Fruit fly (Drosophila melanogaster) whole organism, pupa: Measurements from ENCODE around the gene SCCRO.

ENCODE experiments used
- CG10348 ChIP-seq: fragments of 200-800 bp; sonication (Bioruptor generic); IDR thresholded peaks from 2 replicates; pipeline ENCODE4 v1.3.6; 2022; ENCODE audit warnings: missing biosample characterization, missing genetic modification characterization
- CG12605 ChIP-seq: fragments of 200-800 bp; sonication (Bioruptor generic); IDR thresholded peaks from 2 replicates; pipeline ENCODE4 v1.3.6; 2022; ENCODE audit warnings: missing biosample characterization, missing genetic modification characterization
- CG13204 ChIP-seq: fragments of 200-800 bp; sonication (Bioruptor generic); optimal IDR thresholded peaks from 2 replicates; lab custom pipeline; 2018; ENCODE audit warnings: missing biosample characterization, mild to moderate bottlenecking, missing genetic modification characterization, moderate library complexity
- CG14655 ChIP-seq: fragments of 200-800 bp; sonication (Bioruptor generic); optimal IDR thresholded peaks from 3 replicates; lab custom pipeline; 2017; ENCODE audit warnings: mild to moderate bottlenecking, missing biosample characterization, missing genetic modification reagents, missing genetic modification characterization
- CG15710 ChIP-seq: fragments of 200-800 bp; sonication (Bioruptor generic); optimal IDR thresholded peaks from 2 replicates; lab custom pipeline; 2018; ENCODE audit warnings: missing biosample characterization, mild to moderate bottlenecking, missing genetic modification characterization, moderate library complexity
- CG17806 ChIP-seq: fragments of 200-800 bp; sonication (Bioruptor generic); optimal IDR thresholded peaks from 2 replicates; lab custom pipeline; 2018; ENCODE audit warnings: missing biosample characterization, mild to moderate bottlenecking, missing genetic modification characterization, moderate library complexity
- CG32121 ChIP-seq: fragments of 200-800 bp; sonication (Bioruptor generic); IDR thresholded peaks from 2 replicates; pipeline ENCODE4 v1.3.6; 2022; ENCODE audit warnings: missing biosample characterization, missing genetic modification characterization
- CG34367 ChIP-seq: fragments of 200-800 bp; sonication (Bioruptor generic); optimal IDR thresholded peaks from 2 replicates; lab custom pipeline; 2018; ENCODE audit warnings: missing biosample characterization, mild to moderate bottlenecking, missing genetic modification characterization
- CG4496 ChIP-seq: fragments of 200-800 bp; sonication (Bioruptor generic); IDR thresholded peaks from 3 replicates; pipeline ENCODE4 v1.3.6; 2022; ENCODE audit warnings: missing biosample characterization, missing genetic modification characterization
- CG8159 ChIP-seq: fragments of 200-800 bp; sonication (Bioruptor generic); optimal IDR thresholded peaks from 3 replicates; lab custom pipeline; 2018; ENCODE audit warnings: missing biosample characterization, mild to moderate bottlenecking, missing genetic modification characterization, moderate library complexity
- CG8301 ChIP-seq: fragments of 200-800 bp; sonication (Bioruptor generic); optimal IDR thresholded peaks from 2 replicates; lab custom pipeline; 2018; ENCODE audit warnings: missing biosample characterization, mild to moderate bottlenecking, missing genetic modification characterization
- CG9948 ChIP-seq: fragments of 200-800 bp; sonication (Bioruptor generic); optimal IDR thresholded peaks from 2 replicates; lab custom pipeline; 2018; ENCODE audit warnings: missing biosample characterization, mild to moderate bottlenecking, missing genetic modification characterization, moderate library complexity
- D1 ChIP-seq: fragments of 200-800 bp; sonication (Bioruptor generic); optimal IDR thresholded peaks from 2 replicates; lab custom pipeline; 2018; ENCODE audit warnings: missing biosample characterization, mild to moderate bottlenecking, missing genetic modification characterization, moderate library complexity
- EcR ChIP-seq: fragments of 200-800 bp; sonication (Bioruptor generic); optimal IDR thresholded peaks from 3 replicates; lab custom pipeline; 2019; ENCODE audit warnings: missing biosample characterization, missing genetic modification characterization, mild to moderate bottlenecking, moderate library complexity, missing genetic modification reagents
- Ets98B ChIP-seq: fragments of 200-800 bp; sonication (Bioruptor generic); IDR thresholded peaks from 2 replicates; pipeline ENCODE4 v1.3.6; 2022; ENCODE audit warnings: missing biosample characterization, missing genetic modification characterization
- Pif1A ChIP-seq: fragments of 200-800 bp; sonication (Bioruptor generic); optimal IDR thresholded peaks from 3 replicates; lab custom pipeline; 2016; ENCODE audit warnings: missing biosample characterization, missing genetic modification characterization
- Pif1B ChIP-seq: fragments of 200-800 bp; sonication (Bioruptor generic); optimal IDR thresholded peaks from 3 replicates; lab custom pipeline; 2016; ENCODE audit warnings: missing biosample characterization, missing genetic modification characterization
- Snoo ChIP-seq: fragments of 200-800 bp; sonication (Bioruptor generic); optimal IDR thresholded peaks from 3 replicates; lab custom pipeline; 2017; ENCODE audit warnings: missing biosample characterization, mild to moderate bottlenecking, missing genetic modification characterization, inconsistent platforms
- fd96Ca ChIP-seq: fragments of 200-800 bp; sonication (Bioruptor generic); IDR thresholded peaks from 3 replicates; pipeline ENCODE4 v1.3.6; 2022; ENCODE audit warnings: missing biosample characterization, missing genetic modification characterization
- gl ChIP-seq: fragments of 200-800 bp; sonication (Bioruptor generic); optimal IDR thresholded peaks from 2 replicates; lab custom pipeline; 2018; ENCODE audit warnings: missing biosample characterization, mild to moderate bottlenecking, missing genetic modification characterization
- rn ChIP-seq: fragments of 200-800 bp; sonication (Bioruptor generic); IDR thresholded peaks from 2 replicates; pipeline ENCODE4 v1.3.6; 2022; ENCODE audit warnings: missing biosample characterization, missing genetic modification characterization

SCCRO gene

dm6 chr3L:15517508-15517907 is 45.7 kb upstream of the SCCRO start:
- TF ChIP-seq gl (tag; lab: Kevin White, UChicago) (no peak), CG12605 (no peak), CG34367 (no peak), CG4496 (GFP tag; lab: Robert Waterston, UW) (no peak), D1 (tag; lab: Kevin White, UChicago) (no peak), CG8301 (tag; lab: Kevin White, UChicago) (no peak), CG9948 (tag; lab: Kevin White, UChicago) (no peak), CG14655 (no peak), rn (no peak), Pif1A (no peak), EcR (GFP tag; lab: Kevin White, UChicago) (no peak), CG13204 (GFP tag; lab: Kevin White, UChicago) (no peak), CG15710 (tag; lab: Kevin White, UChicago) (no peak), fd96Ca (GFP tag; lab: Robert Waterston, UW) (no peak), CG17806 (tag; lab: Kevin White, UChicago) (no peak)

- no peak for TF ChIP-seq Pif1B (GFP tag; lab: Kevin White, UChicago)
Measured at dm6 chr3L:15518344-15518743, 44.9 kb upstream of the SCCRO start.

dm6 chr3L:15519492-15519891 is 43.7 kb upstream of the SCCRO start, which contains the start of gene mex1:
TSS of gene mex1 (minus strand) at chr3L:15519592.
- TF ChIP-seq Snoo (tag; lab: Kevin White, UChicago): no peak
- TF ChIP-seq Pif1B (GFP tag; lab: Kevin White, UChicago): no peak
- no peak for TF ChIP-seq CG8301 (tag; lab: Kevin White, UChicago)
- no peak for TF ChIP-seq Ets98B (GFP tag; lab: Robert Waterston, UW)
- no peak for TF ChIP-seq CG9948 (tag; lab: Kevin White, UChicago)
- TF ChIP-seq fd96Ca (GFP tag; lab: Robert Waterston, UW): no peak
- TF ChIP-seq D1 (tag; lab: Kevin White, UChicago): no peak
- TF ChIP-seq CG14655: no peak
- no peak for TF ChIP-seq gl (tag; lab: Kevin White, UChicago)
- TF ChIP-seq CG34367: no peak
- no peak for TF ChIP-seq EcR (GFP tag; lab: Kevin White, UChicago)
- no peak for TF ChIP-seq CG4496 (GFP tag; lab: Robert Waterston, UW)
- no peak for TF ChIP-seq CG17806 (tag; lab: Kevin White, UChicago)
- no peak for TF ChIP-seq CG12605
- no peak for TF ChIP-seq CG8159 (tag; lab: Kevin White, UChicago)
- TF ChIP-seq CG13204 (GFP tag; lab: Kevin White, UChicago): no peak
- TF ChIP-seq rn: no peak
- no peak for TF ChIP-seq CG32121 (GFP tag; lab: Robert Waterston, UW)
- no peak for TF ChIP-seq Pif1A
- TF ChIP-seq CG10348: no peak

- no peak for TF ChIP-seq CG14655
- TF ChIP-seq Ets98B (GFP tag; lab: Robert Waterston, UW): no peak
- TF ChIP-seq CG13204 (GFP tag; lab: Kevin White, UChicago): no peak
- TF ChIP-seq CG34367: no peak
- TF ChIP-seq Snoo (tag; lab: Kevin White, UChicago): no peak
- TF ChIP-seq CG15710 (tag; lab: Kevin White, UChicago): no peak
- no peak for TF ChIP-seq EcR (GFP tag; lab: Kevin White, UChicago)
- no peak for TF ChIP-seq CG8159 (tag; lab: Kevin White, UChicago)
- TF ChIP-seq rn: no peak
- no peak for TF ChIP-seq CG12605
- no peak for TF ChIP-seq CG32121 (GFP tag; lab: Robert Waterston, UW)
- TF ChIP-seq CG10348: no peak
- no peak for TF ChIP-seq CG17806 (tag; lab: Kevin White, UChicago)
- TF ChIP-seq, all 21 proteins: peak for 0
Measured at dm6 chr3L:15519920-15520319, 43.3 kb upstream of the SCCRO start.

- no peak for TF ChIP-seq CG14655
- no peak for TF ChIP-seq fd96Ca (GFP tag; lab: Robert Waterston, UW)
- no peak for TF ChIP-seq CG17806 (tag; lab: Kevin White, UChicago)
- no peak for TF ChIP-seq EcR (GFP tag; lab: Kevin White, UChicago)
- no peak for TF ChIP-seq CG13204 (GFP tag; lab: Kevin White, UChicago)
- TF ChIP-seq CG8159 (tag; lab: Kevin White, UChicago): no peak
- no peak for TF ChIP-seq Snoo (tag; lab: Kevin White, UChicago)
- no peak for TF ChIP-seq CG8301 (tag; lab: Kevin White, UChicago)
- TF ChIP-seq CG32121 (GFP tag; lab: Robert Waterston, UW): no peak
- TF ChIP-seq Ets98B (GFP tag; lab: Robert Waterston, UW): no peak
- TF ChIP-seq CG9948 (tag; lab: Kevin White, UChicago): no peak
- no peak for TF ChIP-seq CG12605
- TF ChIP-seq Pif1B (GFP tag; lab: Kevin White, UChicago): no peak
- TF ChIP-seq CG10348: no peak
- no peak for TF ChIP-seq rn
- no peak for TF ChIP-seq CG4496 (GFP tag; lab: Robert Waterston, UW)
- no peak for TF ChIP-seq CG34367
Measured at dm6 chr3L:15520320-15520719, 42.9 kb upstream of the SCCRO start, which contains the start of gene yellow-k. TSS of gene yellow-k (plus strand) at chr3L:15520620.

dm6 chr3L:15523806-15524346 is 39.4 kb upstream of the SCCRO start, which contains the start of gene CG7945:
TSS of gene CG7945 (minus strand) at chr3L:15524137.
- TF ChIP-seq Snoo (tag; lab: Kevin White, UChicago): no peak
- no peak for TF ChIP-seq Pif1A
- no peak for TF ChIP-seq CG8159 (tag; lab: Kevin White, UChicago)
- no peak for TF ChIP-seq CG4496 (GFP tag; lab: Robert Waterston, UW)
- TF ChIP-seq CG12605: no peak
- no peak for TF ChIP-seq Ets98B (GFP tag; lab: Robert Waterston, UW)
- no peak for TF ChIP-seq CG13204 (GFP tag; lab: Kevin White, UChicago)
- TF ChIP-seq CG17806 (tag; lab: Kevin White, UChicago): no peak
- TF ChIP-seq Pif1B (GFP tag; lab: Kevin White, UChicago): no peak
- TF ChIP-seq CG34367: no peak
- no peak for TF ChIP-seq CG14655
- no peak for TF ChIP-seq fd96Ca (GFP tag; lab: Robert Waterston, UW)
- TF ChIP-seq rn: no peak
